Worm (Caenorhabditis elegans) whole organism, young adult: ENCODE measurements around the gene odr-1.

ENCODE experiments used
- F49E8.2 ChIP-seq: sonication (generic microtip); optimal IDR thresholded peaks from 3 replicates; lab custom pipeline; 2017; ENCODE audit warnings: missing genetic modification characterization, mild to moderate bottlenecking, missing compliant biosample characterization, antibody characterized with exemption, moderate library complexity; ENCODE audit not compliant: insufficient read depth
- egl-44 ChIP-seq: fragments of 200-800 bp; sonication (Bioruptor generic); IDR thresholded peaks from 2 replicates; pipeline ENCODE4 v1.3.6; 2022; ENCODE audit warnings: missing genetic modification reagents, missing genetic modification characterization, missing compliant biosample characterization
- hlh-12 ChIP-seq: sonication (generic microtip); optimal IDR thresholded peaks from 2 replicates; lab custom pipeline; 2016; ENCODE audit warnings: missing genetic modification characterization, missing compliant biosample characterization
- mel-28 ChIP-seq: sonication (generic microtip); optimal IDR thresholded peaks from 2 replicates; lab custom pipeline; 2016; ENCODE audit warnings: borderline replicate concordance, mild to moderate bottlenecking, missing genetic modification characterization, missing compliant biosample characterization
- pha-4 ChIP-seq: fragments of 150-350 bp; sonication (generic microtip); optimal IDR thresholded peaks from 2 replicates; lab custom pipeline; 2014; ENCODE audit warnings: missing biosample characterization, missing genetic modification reagents, missing genetic modification characterization
- rcor-1 ChIP-seq: fragments of 200-800 bp; sonication (Bioruptor generic); IDR thresholded peaks from 2 replicates; pipeline ENCODE4 v1.3.6; 2022; ENCODE audit warnings: missing genetic modification reagents, missing genetic modification characterization, missing compliant biosample characterization
- unc-130 ChIP-seq: sonication (generic microtip); optimal IDR thresholded peaks from 2 replicates; lab custom pipeline; 2016; ENCODE audit warnings: missing genetic modification reagents, missing genetic modification characterization, missing compliant biosample characterization
- ztf-18 ChIP-seq: sonication (generic microtip); optimal IDR thresholded peaks from 2 replicates; lab custom pipeline; 2016; ENCODE audit warnings: missing genotype, mild to moderate bottlenecking, missing genetic modification characterization, missing compliant biosample characterization

DNA sequence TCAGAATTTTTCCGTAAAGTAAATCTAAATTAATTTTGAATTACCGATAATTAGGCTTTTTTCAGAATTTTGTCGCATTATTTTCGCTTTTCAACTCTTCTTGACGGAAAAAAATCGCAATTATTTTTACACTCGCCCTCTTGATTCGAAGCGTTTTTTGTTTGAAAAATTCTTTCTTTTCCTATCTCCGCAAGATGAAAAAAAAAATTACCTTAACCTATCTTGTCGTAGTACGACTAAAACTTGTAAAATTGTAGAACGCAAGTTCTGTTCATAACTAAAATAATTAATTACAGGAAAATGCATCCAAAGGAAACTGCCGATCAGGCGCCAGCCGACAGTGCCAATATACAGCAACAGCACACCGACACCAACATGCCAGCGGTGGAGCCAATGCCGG lies 49.3 kb upstream of the odr-1 start, which contains the start of gene F54B11.7:
- TF ChIP-seq pha-4 (tag; lab: Kevin White, UChicago) (no peak), mel-28 (tag; lab: Kevin White, UChicago) (no peak), hlh-12 (no peak), unc-130 (GFP tag; lab: Kevin White, UChicago) (no peak), ztf-18 (tag; lab: Kevin White, UChicago) (no peak), F49E8.2 (tag; lab: Kevin White, UChicago) (no peak), rcor-1 (no peak), egl-44 (GFP tag; lab: Robert Waterston, UW) (no peak)
